Fruit fly (Drosophila melanogaster): ENCODE data around the gene CG9328.

CG9328 gene

dm6 chr2L:20806619-20807018, 9.1 kb downstream of the CG9328 start:
- TF ChIP-seq CG13204 (GFP tag; optimal IDR thresholded peaks at IDR 0.05) (no peak), Pif1B (GFP tag; optimal IDR thresholded peaks at IDR 0.05) (no peak), CG17806 (tag; optimal IDR thresholded peaks at IDR 0.05) (no peak), Pif1A (GFP tag; optimal IDR thresholded peaks at IDR 0.05) (no peak), rn (GFP tag; IDR thresholded peaks at IDR 0.05) (no peak), CG8301 (tag; optimal IDR thresholded peaks at IDR 0.05) (no peak), EcR (GFP tag; optimal IDR thresholded peaks at IDR 0.05) (no peak), CG8159 (tag; optimal IDR thresholded peaks at IDR 0.05) (no peak), CG12605 (GFP tag; IDR thresholded peaks at IDR 0.05) (no peak), CG9948 (tag; optimal IDR thresholded peaks at IDR 0.05) (no peak), CG34367 (tag; optimal IDR thresholded peaks at IDR 0.05) (no peak), fd96Ca (GFP tag; IDR thresholded peaks at IDR 0.05) (no peak), CG15710 (tag; optimal IDR thresholded peaks at IDR 0.05) (no peak), Ets98B (GFP tag; IDR thresholded peaks at IDR 0.05) (no peak), CG14655 (GFP tag; optimal IDR thresholded peaks at IDR 0.05) (no peak), D1 (tag; optimal IDR thresholded peaks at IDR 0.05) (no peak)

dm6 chr2L:20807617-20808509, 10.3 kb downstream of the CG9328 start:
- TF ChIP-seq EcR (GFP tag; optimal IDR thresholded peaks at IDR 0.05), result no peak
- TF ChIP-seq fd96Ca (GFP tag; IDR thresholded peaks at IDR 0.05), result no peak
- peak; percentile 3 for TF ChIP-seq Snoo (tag; optimal IDR thresholded peaks at IDR 0.05)
- TF ChIP-seq CG8301 (tag; optimal IDR thresholded peaks at IDR 0.05), result no peak
- TF ChIP-seq Ets98B (GFP tag; IDR thresholded peaks at IDR 0.05), result peak; percentile 10; the same call in 1 of the 2 replicates
- peak; percentile 27 for TF ChIP-seq CG14655 (GFP tag; optimal IDR thresholded peaks at IDR 0.05)
- peak; percentile 25 for TF ChIP-seq CG15710 (tag; optimal IDR thresholded peaks at IDR 0.05)
- TF ChIP-seq CG8159 (tag; optimal IDR thresholded peaks at IDR 0.05), result peak; percentile 63
- TF ChIP-seq gl (tag; optimal IDR thresholded peaks at IDR 0.05), result no peak
- TF ChIP-seq CG4496 (GFP tag; IDR thresholded peaks at IDR 0.05), result 0 out of 3 replicates have a peak, but pooled peaks have one; percentile 8
- 0 out of 2 replicates have a peak, but pooled peaks have one; percentile 27 for TF ChIP-seq CG12605 (GFP tag; IDR thresholded peaks at IDR 0.05)
- TF ChIP-seq CG32121 (GFP tag; IDR thresholded peaks at IDR 0.05), result peak; percentile 42
- peak; percentile 14 for TF ChIP-seq CG17806 (tag; optimal IDR thresholded peaks at IDR 0.05)
- no peak for TF ChIP-seq CG10348 (GFP tag; IDR thresholded peaks at IDR 0.05)
- no peak for TF ChIP-seq Pif1B (GFP tag; optimal IDR thresholded peaks at IDR 0.05)
- peak; percentile 30 for TF ChIP-seq CG9948 (tag; optimal IDR thresholded peaks at IDR 0.05)

dm6 chr2L:20808510-20809195, 11.1 kb downstream of the CG9328 start:
- TF ChIP-seq CG15710 (tag; optimal IDR thresholded peaks at IDR 0.05), result no peak

dm6 chr2L:20809229-20809628, 11.7 kb downstream of the CG9328 start:
- no peak for TF ChIP-seq EcR (GFP tag; optimal IDR thresholded peaks at IDR 0.05)
- TF ChIP-seq CG12605 (GFP tag; IDR thresholded peaks at IDR 0.05), result no peak
- no peak for TF ChIP-seq D1 (tag; optimal IDR thresholded peaks at IDR 0.05)
- TF ChIP-seq CG8159 (tag; optimal IDR thresholded peaks at IDR 0.05), result peak; percentile 37
- peak; percentile 69 for TF ChIP-seq Ets98B (GFP tag; IDR thresholded peaks at IDR 0.05)
- TF ChIP-seq gl (tag; optimal IDR thresholded peaks at IDR 0.05), result no peak
- TF ChIP-seq CG9948 (tag; optimal IDR thresholded peaks at IDR 0.05), result no peak
- no peak for TF ChIP-seq CG8301 (tag; optimal IDR thresholded peaks at IDR 0.05)
- TF ChIP-seq Snoo (tag; optimal IDR thresholded peaks at IDR 0.05), result no peak
- no peak for TF ChIP-seq CG34367 (tag; optimal IDR thresholded peaks at IDR 0.05)
- no peak for TF ChIP-seq Pif1B (GFP tag; optimal IDR thresholded peaks at IDR 0.05)
- peak; percentile 24 for TF ChIP-seq CG14655 (GFP tag; optimal IDR thresholded peaks at IDR 0.05)
- peak; percentile 2 for TF ChIP-seq Pif1A (GFP tag; optimal IDR thresholded peaks at IDR 0.05)
- peak; percentile 64; the same call in 1 of the 3 replicates for TF ChIP-seq CG4496 (GFP tag; IDR thresholded peaks at IDR 0.05)
- no peak for TF ChIP-seq CG10348 (GFP tag; IDR thresholded peaks at IDR 0.05)
- TF ChIP-seq rn (GFP tag; IDR thresholded peaks at IDR 0.05), result no peak
- TF ChIP-seq CG32121 (GFP tag; IDR thresholded peaks at IDR 0.05), result peak; percentile 59
- peak; percentile 29 for TF ChIP-seq CG17806 (tag; optimal IDR thresholded peaks at IDR 0.05)
- TF ChIP-seq fd96Ca (GFP tag; IDR thresholded peaks at IDR 0.05), result peak; percentile 60
- no peak for TF ChIP-seq CG13204 (GFP tag; optimal IDR thresholded peaks at IDR 0.05)
- TF ChIP-seq CG15710 (tag; optimal IDR thresholded peaks at IDR 0.05), result no peak

- TF ChIP-seq CG9948 (tag; optimal IDR thresholded peaks at IDR 0.05) (peak; percentile 65), CG10348 (GFP tag; IDR thresholded peaks at IDR 0.05) (peak; percentile 30; the same call in 1 of the 2 replicates), rn (GFP tag; IDR thresholded peaks at IDR 0.05) (peak; percentile 59; the same call in 1 of the 2 replicates), CG32121 (GFP tag; IDR thresholded peaks at IDR 0.05) (peak; percentile 85), Pif1A (GFP tag; optimal IDR thresholded peaks at IDR 0.05) (peak; percentile 81), gl (tag; optimal IDR thresholded peaks at IDR 0.05) (no peak), fd96Ca (GFP tag; IDR thresholded peaks at IDR 0.05) (peak; percentile 71), CG17806 (tag; optimal IDR thresholded peaks at IDR 0.05) (peak; percentile 74), CG12605 (GFP tag; IDR thresholded peaks at IDR 0.05) (no peak; the same call in 1 of the 2 replicates), CG34367 (tag; optimal IDR thresholded peaks at IDR 0.05) (peak; percentile 53), Snoo (tag; optimal IDR thresholded peaks at IDR 0.05) (no peak), CG14655 (GFP tag; optimal IDR thresholded peaks at IDR 0.05) (peak; percentile 86), CG8159 (tag; optimal IDR thresholded peaks at IDR 0.05) (peak; percentile 65), EcR (GFP tag; optimal IDR thresholded peaks at IDR 0.05) (peak; percentile 37), CG4496 (GFP tag; IDR thresholded peaks at IDR 0.05) (peak; percentile 86), CG13204 (GFP tag; optimal IDR thresholded peaks at IDR 0.05) (no peak), CG8301 (tag; optimal IDR thresholded peaks at IDR 0.05) (peak; percentile 85), CG15710 (tag; optimal IDR thresholded peaks at IDR 0.05) (peak; percentile 63), D1 (tag; optimal IDR thresholded peaks at IDR 0.05) (no peak), Ets98B (GFP tag; IDR thresholded peaks at IDR 0.05) (peak; percentile 90), Pif1B (GFP tag; optimal IDR thresholded peaks at IDR 0.05) (peak; percentile 54)
Measured at dm6 chr2L:20811039-20811652, 13.6 kb downstream of the CG9328 start.

Data from whole organism, pupa.